3 fruit fly cellular contexts compared by ENCODE assay signal in the genomic region with DNA sequence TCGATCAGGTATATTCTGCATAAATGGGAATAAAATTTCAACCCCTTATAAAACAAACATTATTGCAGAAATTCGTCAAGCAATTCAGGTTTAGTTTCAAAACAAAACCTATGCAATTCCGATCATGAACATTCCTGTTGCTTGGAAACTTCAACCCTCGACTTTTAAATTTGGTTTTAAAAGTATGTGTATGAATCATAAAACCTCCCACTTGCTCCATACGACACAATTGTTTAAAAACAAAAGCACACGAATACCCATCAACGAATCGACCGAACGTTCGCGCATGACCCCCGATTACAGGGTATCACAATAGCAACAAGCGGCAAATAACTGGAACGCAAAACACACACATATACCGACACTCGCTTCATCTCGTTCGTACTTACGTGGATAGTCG.
TF ChIP-seq lines count a peak whose summit lies in the region.

No protein-coding gene starts in this region.

TF ChIP-seq in whole organism, embryonic, 481 proteins besides CTCF, POLR2A, EP300 and RAD21 (continued from another document and continues in another):
- TF ChIP-seq CkIIα-i1 (GFP tag; IDR thresholded peaks at IDR 0.05; lab: Robert Waterston, UW) = no peak
- TF ChIP-seq Dad (GFP tag; optimal IDR thresholded peaks at IDR 0.05; lab: Kevin White, UChicago) = no peak
- TF ChIP-seq CG9932 (GFP tag; IDR thresholded peaks at IDR 0.05; lab: Robert Waterston, UW) = 0 out of 2 replicates have a peak, but pooled peaks have one; percentile 27
- no peak for TF ChIP-seq Fer1 (GFP tag; optimal IDR thresholded peaks at IDR 0.05; lab: Kevin White, UChicago)
- TF ChIP-seq CG1647 (GFP tag; optimal IDR thresholded peaks at IDR 0.05; lab: Kevin White, UChicago) = no peak
- TF ChIP-seq Sox102F (GFP tag; optimal IDR thresholded peaks at IDR 0.05; lab: Kevin White, UChicago) = peak; percentile 11
- TF ChIP-seq scrt (GFP tag; optimal IDR thresholded peaks at IDR 0.05; lab: Kevin White, UChicago) = peak; percentile 49
- TF ChIP-seq Nf-YC (tag; optimal IDR thresholded peaks at IDR 0.05; lab: Kevin White, UChicago) = no peak
- TF ChIP-seq Mrtf (GFP tag; IDR thresholded peaks at IDR 0.05; lab: Robert Waterston, UW) = 0 out of 3 replicates have a peak, but pooled peaks have one; percentile 50
- peak; percentile 37 for TF ChIP-seq CG9727 (GFP tag; optimal IDR thresholded peaks at IDR 0.05; lab: Kevin White, UChicago)
- peak; percentile 11 for TF ChIP-seq CG13424 (tag; optimal IDR thresholded peaks at IDR 0.05; lab: Kevin White, UChicago)
- TF ChIP-seq Atf6 (GFP tag; IDR thresholded peaks at IDR 0.05; lab: Robert Waterston, UW) = peak; percentile 33; the same call in 1 of the 2 replicates
- 0 out of 2 replicates have a peak, but pooled peaks have one; percentile 13 for TF ChIP-seq CG10321 (GFP tag; IDR thresholded peaks at IDR 0.05; lab: Robert Waterston, UW)
- TF ChIP-seq CG2889 (GFP tag; IDR thresholded peaks at IDR 0.05; lab: Robert Waterston, UW) = no peak
- TF ChIP-seq CG1233 (GFP tag; optimal IDR thresholded peaks at IDR 0.05; lab: Kevin White, UChicago) = no peak
- TF ChIP-seq Pdp1 (GFP tag; optimal IDR thresholded peaks at IDR 0.05; lab: Kevin White, UChicago) = peak in 1 of 2 experiments; percentile 27
- TF ChIP-seq CG3163 (GFP tag; optimal IDR thresholded peaks at IDR 0.05; lab: Kevin White, UChicago) = peak; percentile 6
- TF ChIP-seq wor (GFP tag; IDR thresholded peaks at IDR 0.05; lab: Robert Waterston, UW) = no peak
- TF ChIP-seq nau (GFP tag; optimal IDR thresholded peaks at IDR 0.05; lab: Kevin White, UChicago) = peak; percentile 8
- no peak for TF ChIP-seq Abd-B (GFP tag; optimal IDR thresholded peaks at IDR 0.05; lab: Kevin White, UChicago)
- peak; percentile 16 for TF ChIP-seq CHES-1-like (GFP tag; optimal IDR thresholded peaks at IDR 0.05; lab: Kevin White, UChicago)
- TF ChIP-seq slp2 (GFP tag; optimal IDR thresholded peaks at IDR 0.05; lab: Kevin White, UChicago) = peak; percentile 6
- no peak for TF ChIP-seq YL-1 (GFP tag; optimal IDR thresholded peaks at IDR 0.05; lab: Kevin White, UChicago)
- TF ChIP-seq nmo (GFP tag; optimal IDR thresholded peaks at IDR 0.05; lab: Kevin White, UChicago) = peak; percentile 25
- TF ChIP-seq Aef1 (GFP tag; IDR thresholded peaks at IDR 0.05; lab: Robert Waterston, UW) = peak; percentile 48; the same call in 2 of the 3 replicates
- peak in 1 of 2 experiments; percentile 29 for TF ChIP-seq Hr51 (GFP tag; optimal IDR thresholded peaks at IDR 0.05; lab: Kevin White, UChicago)
- peak; percentile 24 for TF ChIP-seq PHDP (tag; optimal IDR thresholded peaks at IDR 0.05; lab: Kevin White, UChicago)
- TF ChIP-seq CG8924 (tag; optimal IDR thresholded peaks at IDR 0.05; lab: Kevin White, UChicago) = peak; percentile 9
- TF ChIP-seq CG11504 (tag; optimal IDR thresholded peaks at IDR 0.05; lab: Kevin White, UChicago) = peak; percentile 48
- TF ChIP-seq Sox100B (GFP tag; optimal IDR thresholded peaks at IDR 0.05; lab: Kevin White, UChicago) = peak; percentile 8
- peak; percentile 85 for TF ChIP-seq Med (GFP tag; lab: Kevin White, UChicago)
- TF ChIP-seq aop (GFP tag; IDR thresholded peaks at IDR 0.05; lab: Robert Waterston, UW) = no peak
- TF ChIP-seq gsb (GFP tag; IDR thresholded peaks at IDR 0.05; lab: Robert Waterston, UW) = no peak
- TF ChIP-seq CG2678 (tag; optimal IDR thresholded peaks at IDR 0.05; lab: Kevin White, UChicago) = peak; percentile 34
- 0 out of 2 replicates have a peak, but pooled peaks have one; percentile 10 for TF ChIP-seq CG17328 (GFP tag; IDR thresholded peaks at IDR 0.05; lab: Robert Waterston, UW)
- peak; percentile 8 for TF ChIP-seq vfl (GFP tag; optimal IDR thresholded peaks at IDR 0.05; lab: Kevin White, UChicago)
- 0 out of 2 replicates have a peak, but pooled peaks have one; percentile 29 for TF ChIP-seq sisA (GFP tag; IDR thresholded peaks at IDR 0.05; lab: Robert Waterston, UW)
- peak; percentile 49; the same call in 2 of the 4 replicates for TF ChIP-seq Gug (GFP tag; IDR thresholded peaks at IDR 0.05; lab: Robert Waterston, UW)
- peak; percentile 8 for TF ChIP-seq nerfin-1 (tag; optimal IDR thresholded peaks at IDR 0.05; lab: Kevin White, UChicago)
- TF ChIP-seq CG15601 (tag; optimal IDR thresholded peaks at IDR 0.05; lab: Kevin White, UChicago) = no peak
- TF ChIP-seq CG15269 (tag; optimal IDR thresholded peaks at IDR 0.05; lab: Kevin White, UChicago) = peak; percentile 19

TF ChIP-seq in whole organism, prepupa, 60 proteins besides CTCF, POLR2A, EP300 and RAD21 (continued from another document):
- peak; percentile 93 for TF ChIP-seq Eip78C (GFP tag; lab: Kevin White, UChicago)
- peak; percentile 34 for TF ChIP-seq CG6792 (GFP tag; optimal IDR thresholded peaks at IDR 0.05; lab: Kevin White, UChicago)
- TF ChIP-seq fd85E (GFP tag; optimal IDR thresholded peaks at IDR 0.05; lab: Kevin White, UChicago) = no peak
- peak; percentile 28 for TF ChIP-seq lz (GFP tag; optimal IDR thresholded peaks at IDR 0.05; lab: Kevin White, UChicago)
- TF ChIP-seq CG8319 (GFP tag; optimal IDR thresholded peaks at IDR 0.05; lab: Kevin White, UChicago) = no peak
- peak; percentile 42 for TF ChIP-seq acj6 (GFP tag; optimal IDR thresholded peaks at IDR 0.05; lab: Kevin White, UChicago)
- no peak for TF ChIP-seq CG9139 (GFP tag; optimal IDR thresholded peaks at IDR 0.05; lab: Kevin White, UChicago)
- TF ChIP-seq CG6854 (GFP tag; optimal IDR thresholded peaks at IDR 0.05; lab: Kevin White, UChicago) = no peak
- peak; percentile 50 for TF ChIP-seq Smox (GFP tag; optimal IDR thresholded peaks at IDR 0.05; lab: Kevin White, UChicago)
- peak; percentile 55 for TF ChIP-seq CG10669 (GFP tag; optimal IDR thresholded peaks at IDR 0.05; lab: Kevin White, UChicago)
- TF ChIP-seq OdsH (GFP tag; optimal IDR thresholded peaks at IDR 0.05; lab: Kevin White, UChicago) = peak; percentile 52
- TF ChIP-seq Lpt (GFP tag; optimal IDR thresholded peaks at IDR 0.05; lab: Kevin White, UChicago) = no peak
- peak; percentile 46 for TF ChIP-seq CG4318 (GFP tag; optimal IDR thresholded peaks at IDR 0.05; lab: Kevin White, UChicago)
- TF ChIP-seq Eip75B (GFP tag; optimal IDR thresholded peaks at IDR 0.05; lab: Kevin White, UChicago) = peak; percentile 48
- TF ChIP-seq CG6163 (GFP tag; IDR thresholded peaks at IDR 0.05; lab: Robert Waterston, UW) = peak; percentile 69
- TF ChIP-seq dac (GFP tag; optimal IDR thresholded peaks at IDR 0.05; lab: Kevin White, UChicago) = peak; percentile 13
- peak; percentile 61 for TF ChIP-seq topi (GFP tag; optimal IDR thresholded peaks at IDR 0.05; lab: Kevin White, UChicago)
- TF ChIP-seq CG11762 (GFP tag; optimal IDR thresholded peaks at IDR 0.05; lab: Kevin White, UChicago; ENCODE audit: insufficient read depth) = no peak
- TF ChIP-seq ss (GFP tag; optimal IDR thresholded peaks at IDR 0.05; lab: Kevin White, UChicago) = peak in 1 of 2 experiments; percentile 38
- peak; percentile 54 for TF ChIP-seq Sox14 (GFP tag; optimal IDR thresholded peaks at IDR 0.05; lab: Kevin White, UChicago)
- TF ChIP-seq CG11294 (GFP tag; IDR thresholded peaks at IDR 0.05; lab: Robert Waterston, UW) = no peak
- TF ChIP-seq Blimp-1 (GFP tag; optimal IDR thresholded peaks at IDR 0.05; lab: Kevin White, UChicago) = no peak
- TF ChIP-seq CG34406 (GFP tag; optimal IDR thresholded peaks at IDR 0.05; lab: Kevin White, UChicago) = peak; percentile 45
- peak; percentile 32 for TF ChIP-seq CG3032 (tag; optimal IDR thresholded peaks at IDR 0.05; lab: Kevin White, UChicago)
- peak; percentile 70 for TF ChIP-seq esn (GFP tag; optimal IDR thresholded peaks at IDR 0.05; lab: Kevin White, UChicago)
- TF ChIP-seq pdm3 (GFP tag; optimal IDR thresholded peaks at IDR 0.05; lab: Kevin White, UChicago) = peak; percentile 61
- peak; percentile 56 for TF ChIP-seq CG10631 (GFP tag; optimal IDR thresholded peaks at IDR 0.05; lab: Kevin White, UChicago)
- peak; percentile 6 for TF ChIP-seq CG11902 (GFP tag; optimal IDR thresholded peaks at IDR 0.05; lab: Kevin White, UChicago)
- peak; percentile 27 for TF ChIP-seq net (GFP tag; optimal IDR thresholded peaks at IDR 0.05; lab: Kevin White, UChicago)
- peak; percentile 59 for TF ChIP-seq Hr39 (GFP tag; optimal IDR thresholded peaks at IDR 0.05; lab: Kevin White, UChicago)
- TF ChIP-seq vri (GFP tag; optimal IDR thresholded peaks at IDR 0.05; lab: Kevin White, UChicago) = no peak
- TF ChIP-seq CG15336 (GFP tag; IDR thresholded peaks at IDR 0.05; lab: Robert Waterston, UW) = peak; percentile 46
- peak; percentile 72 for TF ChIP-seq CG32006 (GFP tag; optimal IDR thresholded peaks at IDR 0.05; lab: Kevin White, UChicago)
- peak; percentile 26 for TF ChIP-seq CG8632 (GFP tag; optimal IDR thresholded peaks at IDR 0.05; lab: Kevin White, UChicago)
- peak; percentile 60 for TF ChIP-seq CG6276 (GFP tag; optimal IDR thresholded peaks at IDR 0.05; lab: Kevin White, UChicago)
- no peak for TF ChIP-seq fkh (GFP tag; optimal IDR thresholded peaks at IDR 0.05; lab: Kevin White, UChicago)
- peak; percentile 27 for TF ChIP-seq spab (GFP tag; optimal IDR thresholded peaks at IDR 0.05; lab: Kevin White, UChicago)
- TF ChIP-seq CG31627 (GFP tag; optimal IDR thresholded peaks at IDR 0.05; lab: Kevin White, UChicago) = peak; percentile 56
- peak; percentile 54 for TF ChIP-seq achi (GFP tag; optimal IDR thresholded peaks at IDR 0.05; lab: Kevin White, UChicago)
- peak in 1 of 2 experiments; percentile 28 for TF ChIP-seq salr (GFP tag; optimal IDR thresholded peaks at IDR 0.05; lab: Kevin White, UChicago)
- TF ChIP-seq Eip93F (GFP tag; optimal IDR thresholded peaks at IDR 0.05; lab: Kevin White, UChicago) = no peak

TF ChIP-seq in whole organism, wandering third instar larva, 38 proteins besides CTCF, POLR2A, EP300 and RAD21 (continued from another document):
- TF ChIP-seq Hnf4 (GFP tag; optimal IDR thresholded peaks at IDR 0.05; lab: Kevin White, UChicago) (peak; percentile 23), Myc (optimal IDR thresholded peaks at IDR 0.05; lab: Kevin White, UChicago) (no peak), CG9705 (GFP tag; optimal IDR thresholded peaks at IDR 0.05; lab: Kevin White, UChicago) (no peak), lola (GFP tag; optimal IDR thresholded peaks at IDR 0.05; lab: Kevin White, UChicago) (no peak), tai (GFP tag; optimal IDR thresholded peaks at IDR 0.05; lab: Kevin White, UChicago) (no peak), Vsx2 (GFP tag; optimal IDR thresholded peaks at IDR 0.05; lab: Kevin White, UChicago; ENCODE audit: partially characterized antibody) (no peak), pan (optimal IDR thresholded peaks at IDR 0.05; lab: Kevin White, UChicago) (peak; percentile 55), ey (GFP tag; optimal IDR thresholded peaks at IDR 0.05; lab: Kevin White, UChicago) (peak; percentile 24), h (GFP tag; optimal IDR thresholded peaks at IDR 0.05; lab: Kevin White, UChicago) (peak; percentile 29), sage (GFP tag; optimal IDR thresholded peaks at IDR 0.05; lab: Kevin White, UChicago) (no peak), OdsH (GFP tag; optimal IDR thresholded peaks at IDR 0.05; lab: Kevin White, UChicago) (no peak), Hr83 (GFP tag; optimal IDR thresholded peaks at IDR 0.05; lab: Kevin White, UChicago; ENCODE audit: poor library complexity, severe bottlenecking) (no peak), Dif (GFP tag; optimal IDR thresholded peaks at IDR 0.05; lab: Kevin White, UChicago; ENCODE audit: partially characterized antibody) (no peak), rgr (GFP tag; optimal IDR thresholded peaks at IDR 0.05; lab: Kevin White, UChicago) (no peak), CG32264 (GFP tag; optimal IDR thresholded peaks at IDR 0.05; lab: Kevin White, UChicago) (no peak), woc (GFP tag; optimal IDR thresholded peaks at IDR 0.05; lab: Kevin White, UChicago) (peak; percentile 72)
